Worm (Caenorhabditis elegans): Measurements from ENCODE around the gene C02F4.4.
"Not testable (repeated sequence)": the region's sequence is repeated elsewhere in the genome, so short reads cannot be mapped to it uniquely, and the experiment has no call there.

DNA sequence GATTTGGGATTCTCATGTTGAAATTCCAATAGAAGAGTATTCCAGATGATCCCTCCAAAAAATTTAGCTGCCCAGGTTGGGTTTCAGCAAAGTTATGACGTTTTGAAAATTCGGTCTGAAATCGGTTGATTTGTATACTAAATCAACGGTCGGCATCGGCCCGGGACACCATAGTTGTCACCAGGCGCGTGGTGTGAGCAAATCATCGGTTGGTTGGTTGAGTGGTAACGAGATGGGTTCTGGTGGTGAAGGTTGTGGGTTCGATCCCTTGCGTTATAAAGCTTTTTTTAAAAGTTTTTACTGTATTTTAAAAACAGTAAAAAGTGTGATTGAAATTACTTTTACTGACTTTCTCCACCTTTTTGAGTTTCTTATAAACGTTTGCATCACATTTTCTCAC lies 33.5 kb upstream of the C02F4.4 start:
- TF ChIP-seq cey-2 (tag; optimal IDR thresholded peaks at IDR 0.05; ENCODE audit: borderline replicate concordance, insufficient read depth); lsy-2 (tag; optimal IDR thresholded peaks at IDR 0.05); nhr-102 (tag; optimal IDR thresholded peaks at IDR 0.05): not testable (repeated sequence)

Measured in whole organism, L4 larva.